Worm (Caenorhabditis elegans): ENCODE measurements around the gene cal-3.
A peak's percentile ranks its signal among the peaks of the same experiment; 100 is the strongest.

The cal-3 gene

DNA sequence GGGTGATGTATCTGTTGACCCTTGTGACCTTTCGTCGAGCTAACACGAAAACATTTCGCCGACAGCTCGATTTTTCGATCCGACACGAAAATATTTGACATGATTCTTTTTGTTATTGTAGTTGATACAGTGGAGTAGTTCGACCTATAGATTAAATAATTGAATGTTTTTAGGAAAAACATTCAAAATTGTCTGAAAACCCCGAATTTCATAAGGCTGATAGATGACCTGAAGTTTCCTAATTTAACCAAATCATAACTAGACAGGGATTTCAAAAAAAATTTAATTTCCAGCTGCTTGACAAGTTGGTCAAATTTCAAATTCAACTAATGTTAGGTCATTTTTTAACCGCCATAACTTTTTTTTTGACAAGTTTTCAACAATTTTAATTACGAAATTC lies at the start of gene cal-3:
cal-3 (minus strand) TSS at position 101 of the 400 bp plus-strand sequence.
- TF ChIP-seq F23B12.7 (tag; optimal IDR thresholded peaks at IDR 0.05; ENCODE audit: insufficient read depth) (no peak), snpc-1.1 (tag; optimal IDR thresholded peaks at IDR 0.05; ENCODE audit: insufficient read depth) (no peak), madf-3 (GFP tag; IDR thresholded peaks at IDR 0.05) (no peak), attf-3 (GFP tag; conservative IDR thresholded peaks at IDR 0.05) (no peak), nhr-179 (tag; optimal IDR thresholded peaks at IDR 0.05) (no peak)

- TF ChIP-seq athp-1 (tag; optimal IDR thresholded peaks at IDR 0.05) (no peak), ceh-91 (GFP tag; IDR thresholded peaks at IDR 0.05) (no peak), T07F8.4 (tag; optimal IDR thresholded peaks at IDR 0.05) (no peak), nhr-90 (tag; optimal IDR thresholded peaks at IDR 0.05) (no peak), F39B2.1 (GFP tag; IDR thresholded peaks at IDR 0.05) (no peak), die-1 (tag; optimal IDR thresholded peaks at IDR 0.05) (no peak), him-1 (tag; optimal IDR thresholded peaks at IDR 0.05) (no peak), nfya-1 (tag; optimal IDR thresholded peaks at IDR 0.05; ENCODE audit: borderline replicate concordance, insufficient read depth) (no peak), aptf-2 (GFP tag; conservative IDR thresholded peaks at IDR 0.05) (no peak), F10E7.11 (tag; optimal IDR thresholded peaks at IDR 0.05) (no peak)
These were observed 46.2 kb upstream of the cal-3 start, which contains the start of the genes F37C4.8 and oac-23 for ce11 chrIV:3881119-3881518. Gene F37C4.8 (minus strand): TSS chrIV:3881219. Gene oac-23 (plus strand): TSS chrIV:3881441.

DNA sequence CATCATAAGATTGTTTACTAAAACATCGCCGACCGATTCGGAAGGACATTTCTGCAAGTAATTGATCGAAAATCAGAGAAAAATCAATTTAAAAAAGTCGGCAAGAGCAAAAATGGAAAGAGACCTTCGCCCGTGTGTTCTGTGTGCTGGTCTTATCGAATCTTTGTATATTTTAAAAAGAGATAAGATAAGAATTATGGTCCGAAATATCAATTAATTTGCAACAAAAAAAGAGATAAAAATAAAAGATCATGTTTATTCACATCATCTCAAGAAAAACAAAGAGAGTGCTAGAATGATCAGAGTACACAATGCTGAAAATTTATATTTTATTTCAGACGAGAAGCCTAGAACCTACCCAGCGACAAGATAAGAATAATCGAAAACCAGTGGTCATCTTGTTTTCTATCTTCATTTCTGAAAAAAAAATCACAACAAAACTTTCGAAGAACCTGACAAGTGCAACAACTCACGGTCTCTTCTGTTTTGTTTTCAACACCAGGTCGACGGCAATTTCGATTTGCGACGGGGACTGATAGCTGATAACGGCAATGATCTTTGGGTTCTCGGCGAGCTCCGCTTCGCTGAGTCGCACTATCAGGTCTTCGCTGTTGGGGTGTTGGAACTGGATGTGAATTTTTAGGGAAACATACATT lies 43.4 kb upstream of the cal-3 start, which contains the start of gene F37C4.6:
F37C4.6 (minus strand) TSS at position 51 of the 656 bp plus-strand sequence.
- TF ChIP-seq nhr-80 (tag; optimal IDR thresholded peaks at IDR 0.05) (peak; percentile 76), unc-130 (GFP tag; optimal IDR thresholded peaks at IDR 0.05) (no peak), sdz-38 (tag; optimal IDR thresholded peaks at IDR 0.05) (no peak)

- TF ChIP-seq ztf-18 (tag; optimal IDR thresholded peaks at IDR 0.05) (no peak), fkh-3 (tag; optimal IDR thresholded peaks at IDR 0.05) (no peak), egl-18 (GFP tag; IDR thresholded peaks at IDR 0.05) (no peak), ceh-58 (GFP tag; IDR thresholded peaks at IDR 0.05) (no peak), zfh-2 (GFP tag; conservative IDR thresholded peaks at IDR 0.05) (no peak), dpff-1 (tag; optimal IDR thresholded peaks at IDR 0.05) (no peak), somi-1 (GFP tag; optimal IDR thresholded peaks at IDR 0.05) (no peak), bed-2 (GFP tag; IDR thresholded peaks at IDR 0.05) (no peak), bed-1 (GFP tag; IDR thresholded peaks at IDR 0.05) (no peak), let-526 (GFP tag; IDR thresholded peaks at IDR 0.05) (no peak), attf-6 (GFP tag; IDR thresholded peaks at IDR 0.05) (no peak), lin-35 (GFP tag; optimal IDR thresholded peaks at IDR 0.05) (no peak), unc-62 (GFP tag; optimal IDR thresholded peaks at IDR 0.05) (no peak), rcor-1 (GFP tag; IDR thresholded peaks at IDR 0.05) (no peak), madf-8 (GFP tag; conservative IDR thresholded peaks at IDR 0.05) (no peak), zim-3 (tag; optimal IDR thresholded peaks at IDR 0.05) (no peak)
These were observed 42.0 kb upstream of the cal-3 start for ce11 chrIV:3876955-3877354.
